Fruit fly (Drosophila melanogaster) whole organism: Measurements from ENCODE around the gene mex1.

Source experiments
- CG8478 ChIP-seq: fragments of >200 bp; optimal IDR thresholded peaks from 2 replicates; lab custom pipeline; 2018; ENCODE audit warnings: inconsistent platforms
- EcR ChIP-seq, 2 experiments: fragments of >200 bp; optimal IDR thresholded peaks; 2 replicates each; lab custom pipeline; 2017; ENCODE audit warnings: missing biosample characterization in 2 of 2, missing genetic modification characterization in 2 of 2, missing genetic modification reagents in 2 of 2
- psq ChIP-seq: fragments of >200 bp; optimal IDR thresholded peaks from 2 replicates; lab custom pipeline; 2017
- usp ChIP-seq: fragments of >200 bp; optimal IDR thresholded peaks from 2 replicates; lab custom pipeline; 2017; ENCODE audit warnings: missing biosample characterization, missing genetic modification characterization, mixed read lengths

DNA sequence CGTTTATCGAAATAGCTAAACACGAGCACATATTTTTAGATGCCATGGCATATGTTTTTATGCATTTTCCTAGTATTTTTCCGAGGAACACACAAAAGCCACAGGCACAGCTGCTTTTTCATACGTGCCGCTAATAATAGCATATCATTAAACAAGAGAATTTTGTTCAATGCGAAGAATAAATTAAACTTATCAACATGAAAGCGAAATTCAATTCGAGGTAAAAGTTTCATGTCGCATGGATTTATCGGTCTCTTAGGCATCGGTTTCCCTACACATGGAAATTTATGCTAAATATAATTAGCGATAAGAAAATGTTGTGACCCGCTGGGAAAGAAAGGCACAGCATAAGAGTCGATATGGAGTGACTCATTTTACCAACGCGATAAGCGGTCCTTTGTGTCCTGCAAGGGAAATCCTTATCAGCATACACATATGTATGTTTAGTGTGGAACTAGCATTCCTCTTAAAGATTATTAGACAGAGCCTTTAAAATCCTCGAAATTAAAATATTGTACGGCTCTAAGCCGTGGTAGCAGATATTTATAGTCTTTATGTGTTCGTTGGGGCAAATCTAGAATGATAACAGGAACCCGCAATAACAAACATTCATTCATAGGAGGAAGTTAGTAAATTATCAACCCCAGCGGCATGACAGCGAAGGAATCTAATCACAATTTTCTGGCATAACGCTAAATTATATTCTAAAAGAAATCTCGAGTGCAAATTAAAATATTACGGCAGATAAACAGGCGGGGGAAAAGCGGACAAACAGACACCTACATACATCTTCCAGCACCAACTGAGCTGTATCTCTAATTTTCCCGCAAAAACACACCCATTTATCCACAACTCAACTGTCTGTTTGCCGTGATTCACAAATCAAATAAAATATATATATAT is 12.3 kb upstream of the mex1 start, which contains the start of gene CG43248:
- TF ChIP-seq psq (lab: Kevin White, UChicago), result no peak
- TF ChIP-seq EcR (GFP tag; optimal IDR thresholded peaks at IDR 0.05; lab: Kevin White, UChicago), result no peak
- TF ChIP-seq usp (GFP tag; lab: Kevin White, UChicago), result no peak
- TF ChIP-seq CG8478 (lab: Kevin White, UChicago), result no peak
